ENCODE assay signal across 1 fruit fly cellular context in genomic region chrX:18367806-18368643, dm6.
TF ChIP-seq lines count a peak whose summit lies in the region.

No protein-coding gene starts in this region.

TF ChIP-seq in whole organism, embryonic, 481 proteins besides CTCF, POLR2A, EP300 and RAD21 (continued from another document and continues in another):
- TF ChIP-seq crol (GFP tag; IDR thresholded peaks at IDR 0.05; lab: Robert Waterston, UW): no peak
- peak; percentile 54 for TF ChIP-seq CG8944 (GFP tag; optimal IDR thresholded peaks at IDR 0.05; lab: Kevin White, UChicago)
- TF ChIP-seq Dp (GFP tag; optimal IDR thresholded peaks at IDR 0.05; lab: Kevin White, UChicago): no peak
- TF ChIP-seq C15 (GFP tag; IDR thresholded peaks at IDR 0.05; lab: Robert Waterston, UW): peak; percentile 77
- no peak for TF ChIP-seq CG16813 (GFP tag; IDR thresholded peaks at IDR 0.05; lab: Robert Waterston, UW; ENCODE audit: partially characterized antibody)
- TF ChIP-seq mld (GFP tag; IDR thresholded peaks at IDR 0.05; lab: Robert Waterston, UW; ENCODE audit: partially characterized antibody): no peak
- TF ChIP-seq CG2678 (tag; optimal IDR thresholded peaks at IDR 0.05; lab: Kevin White, UChicago): peak; percentile 78
- peak; percentile 7 for TF ChIP-seq D19B (GFP tag; optimal IDR thresholded peaks at IDR 0.05; lab: Kevin White, UChicago)
- peak; percentile 54 for TF ChIP-seq CG32772 (GFP tag; IDR thresholded peaks at IDR 0.05; lab: Robert Waterston, UW)
- TF ChIP-seq chinmo (GFP tag; IDR thresholded peaks at IDR 0.05; lab: Robert Waterston, UW; ENCODE audit: partially characterized antibody): no peak
- peak; percentile 26 for TF ChIP-seq CG31365 (tag; optimal IDR thresholded peaks at IDR 0.05; lab: Kevin White, UChicago)
- TF ChIP-seq wdn (GFP tag; IDR thresholded peaks at IDR 0.05; lab: Robert Waterston, UW): peak; percentile 80
- TF ChIP-seq CG12744 (GFP tag; optimal IDR thresholded peaks at IDR 0.05; lab: Kevin White, UChicago): no peak
- peak; percentile 38 for TF ChIP-seq Usf (GFP tag; optimal IDR thresholded peaks at IDR 0.05; lab: Kevin White, UChicago)
- peak; percentile 78 for TF ChIP-seq Antp (GFP tag; optimal IDR thresholded peaks at IDR 0.05; lab: Kevin White, UChicago)
- TF ChIP-seq bcd (GFP tag; optimal IDR thresholded peaks at IDR 0.05; lab: Kevin White, UChicago): peak; percentile 75
- TF ChIP-seq Ets97D (GFP tag; optimal IDR thresholded peaks at IDR 0.05; lab: Kevin White, UChicago): peak; percentile 1
- TF ChIP-seq CG17802 (tag; optimal IDR thresholded peaks at IDR 0.05; lab: Kevin White, UChicago): peak; percentile 45
- TF ChIP-seq CG10366 (GFP tag; IDR thresholded peaks at IDR 0.05; lab: Robert Waterston, UW): peak; percentile 81
- peak; percentile 84 for TF ChIP-seq CG1603 (tag; optimal IDR thresholded peaks at IDR 0.05; lab: Kevin White, UChicago)
- TF ChIP-seq GATAe (GFP tag; conservative IDR thresholded peaks at IDR 0.05; lab: Robert Waterston, UW): peak; percentile 91
- peak; percentile 59 for TF ChIP-seq E2f1 (GFP tag; IDR thresholded peaks at IDR 0.05; lab: Robert Waterston, UW)
- TF ChIP-seq tna (GFP tag; IDR thresholded peaks at IDR 0.05; lab: Robert Waterston, UW; ENCODE audit: partially characterized antibody): no peak
- TF ChIP-seq Ada2b (GFP tag; IDR thresholded peaks at IDR 0.05; lab: Robert Waterston, UW): peak; percentile 79
- TF ChIP-seq bab2 (GFP tag; optimal IDR thresholded peaks at IDR 0.05; lab: Kevin White, UChicago): peak; percentile 75
- TF ChIP-seq Dbx (GFP tag; IDR thresholded peaks at IDR 0.05; lab: Robert Waterston, UW): peak; percentile 91
- peak; percentile 67 for TF ChIP-seq CG6813 (GFP tag; optimal IDR thresholded peaks at IDR 0.05; lab: Kevin White, UChicago)
- no peak for TF ChIP-seq CG10565 (GFP tag; optimal IDR thresholded peaks at IDR 0.05; lab: Kevin White, UChicago)
- TF ChIP-seq Fer1 (GFP tag; optimal IDR thresholded peaks at IDR 0.05; lab: Kevin White, UChicago): peak; percentile 76
- no peak for TF ChIP-seq ftz-f1 (GFP tag; optimal IDR thresholded peaks at IDR 0.05; lab: Kevin White, UChicago)
- TF ChIP-seq B-H2 (GFP tag; optimal IDR thresholded peaks at IDR 0.05; lab: Kevin White, UChicago): peak; percentile 63
- peak; percentile 69; the same call in 2 of the 3 replicates for TF ChIP-seq gce (GFP tag; IDR thresholded peaks at IDR 0.05; lab: Robert Waterston, UW)
- no peak for TF ChIP-seq slou (GFP tag; optimal IDR thresholded peaks at IDR 0.05; lab: Kevin White, UChicago)
- no peak for TF ChIP-seq NC2α (GFP tag; optimal IDR thresholded peaks at IDR 0.05; lab: Kevin White, UChicago)
- TF ChIP-seq Bteb2 (GFP tag; optimal IDR thresholded peaks at IDR 0.05; lab: Kevin White, UChicago): peak; percentile 46
- TF ChIP-seq az2 (GFP tag; optimal IDR thresholded peaks at IDR 0.05; lab: Kevin White, UChicago): peak; percentile 55
- peak; percentile 46; the same call in 1 of the 2 replicates for TF ChIP-seq Adf1 (GFP tag; IDR thresholded peaks at IDR 0.05; lab: Robert Waterston, UW)
- peak; percentile 2 for TF ChIP-seq Vsx1 (GFP tag; optimal IDR thresholded peaks at IDR 0.05; lab: Kevin White, UChicago)
- TF ChIP-seq CG34422 (GFP tag; IDR thresholded peaks at IDR 0.05; lab: Robert Waterston, UW): peak; percentile 68; the same call in 1 of the 3 replicates
- peak; percentile 49 for TF ChIP-seq slp2 (GFP tag; optimal IDR thresholded peaks at IDR 0.05; lab: Kevin White, UChicago)
- TF ChIP-seq vvl (GFP tag; IDR thresholded peaks at IDR 0.05; lab: Robert Waterston, UW): peak; percentile 87
- peak; percentile 24 for TF ChIP-seq emc (GFP tag; optimal IDR thresholded peaks at IDR 0.05; lab: Kevin White, UChicago)
- TF ChIP-seq fd64A (GFP tag; optimal IDR thresholded peaks at IDR 0.05; lab: Kevin White, UChicago): no peak
- TF ChIP-seq Doc3 (GFP tag; IDR thresholded peaks at IDR 0.05; lab: Robert Waterston, UW; ENCODE audit: partially characterized antibody): no peak
- peak; percentile 71 for TF ChIP-seq grau (tag; optimal IDR thresholded peaks at IDR 0.05; lab: Kevin White, UChicago)
- TF ChIP-seq Pdp1 (GFP tag; optimal IDR thresholded peaks at IDR 0.05; lab: Kevin White, UChicago): peak; percentile 73 to 82
- TF ChIP-seq H15 (GFP tag; IDR thresholded peaks at IDR 0.05; lab: Robert Waterston, UW): peak; percentile 71
- peak in 2 of 3 experiments; percentile 8 to 15 for TF ChIP-seq lola (GFP tag; optimal IDR thresholded peaks at IDR 0.05; lab: Kevin White, UChicago)
- TF ChIP-seq CG8388 (GFP tag; optimal IDR thresholded peaks at IDR 0.05; lab: Kevin White, UChicago): peak; percentile 31
- TF ChIP-seq CG15269 (tag; optimal IDR thresholded peaks at IDR 0.05; lab: Kevin White, UChicago): peak; percentile 76
- TF ChIP-seq bowl (GFP tag; IDR thresholded peaks at IDR 0.05; lab: Robert Waterston, UW): peak; percentile 62
- peak; percentile 46 for TF ChIP-seq CG6689 (GFP tag; IDR thresholded peaks at IDR 0.05; lab: Robert Waterston, UW)
- peak; percentile 28; the same call in 1 of the 2 replicates for TF ChIP-seq CG14667 (GFP tag; IDR thresholded peaks at IDR 0.05; lab: Robert Waterston, UW)
- TF ChIP-seq hth (optimal IDR thresholded peaks at IDR 0.05; lab: Kevin White, UChicago): no peak
- TF ChIP-seq pan (optimal IDR thresholded peaks at IDR 0.05; lab: Kevin White, UChicago): no peak
- TF ChIP-seq pan (GFP tag; optimal IDR thresholded peaks at IDR 0.05 in 1 of 2, IDR thresholded peaks at IDR 0.05 in 1 of 2): peak in 1 of 2 experiments; percentile 74
- TF ChIP-seq CG17186 (GFP tag; optimal IDR thresholded peaks at IDR 0.05; lab: Kevin White, UChicago): no peak
- peak; percentile 72 for TF ChIP-seq CG18619 (GFP tag; optimal IDR thresholded peaks at IDR 0.05; lab: Kevin White, UChicago)
- no peak for TF ChIP-seq CG33557 (GFP tag; optimal IDR thresholded peaks at IDR 0.05; lab: Kevin White, UChicago)
- no peak for TF ChIP-seq Trl (optimal IDR thresholded peaks at IDR 0.05; lab: Kevin White, UChicago)
- TF ChIP-seq Trl (GFP tag; optimal IDR thresholded peaks at IDR 0.05; lab: Kevin White, UChicago): peak; percentile 72
- peak; percentile 72 for TF ChIP-seq CG34376 (GFP tag; optimal IDR thresholded peaks at IDR 0.05; lab: Kevin White, UChicago)
- no peak for TF ChIP-seq CG34224 (GFP tag; IDR thresholded peaks at IDR 0.05; lab: Robert Waterston, UW; ENCODE audit: partially characterized antibody)
- TF ChIP-seq zf30C (GFP tag; optimal IDR thresholded peaks at IDR 0.05; lab: Kevin White, UChicago): peak; percentile 88
- no peak for TF ChIP-seq nom (GFP tag; optimal IDR thresholded peaks at IDR 0.05; lab: Kevin White, UChicago)
- peak; percentile 73; the same call in 2 of the 3 replicates for TF ChIP-seq Optix (GFP tag; IDR thresholded peaks at IDR 0.05; lab: Robert Waterston, UW)
- no peak for TF ChIP-seq zen (tag; optimal IDR thresholded peaks at IDR 0.05; lab: Kevin White, UChicago)
- peak; percentile 61 for TF ChIP-seq CG1792 (GFP tag; optimal IDR thresholded peaks at IDR 0.05; lab: Kevin White, UChicago)
- peak; percentile 64 for TF ChIP-seq ttk (GFP tag; IDR thresholded peaks at IDR 0.05; lab: Robert Waterston, UW)
- TF ChIP-seq dm (GFP tag; optimal IDR thresholded peaks at IDR 0.05; lab: Kevin White, UChicago): no peak
- TF ChIP-seq YL-1 (GFP tag; optimal IDR thresholded peaks at IDR 0.05; lab: Kevin White, UChicago): no peak
- no peak for TF ChIP-seq trh (GFP tag; optimal IDR thresholded peaks at IDR 0.05; lab: Kevin White, UChicago)
- TF ChIP-seq dmrt11E (tag; optimal IDR thresholded peaks at IDR 0.05; lab: Kevin White, UChicago): no peak
- TF ChIP-seq CG11696 (GFP tag; IDR thresholded peaks at IDR 0.05; lab: Robert Waterston, UW): no peak
- no peak for TF ChIP-seq Dip2 (GFP tag; IDR thresholded peaks at IDR 0.05; lab: Robert Waterston, UW)
- TF ChIP-seq Rfx (GFP tag; IDR thresholded peaks at IDR 0.05; lab: Robert Waterston, UW): peak; percentile 92
- TF ChIP-seq p53 (GFP tag; optimal IDR thresholded peaks at IDR 0.05; lab: Kevin White, UChicago): peak; percentile 48
- TF ChIP-seq CG42726 (GFP tag; IDR thresholded peaks at IDR 0.05; lab: Robert Waterston, UW; ENCODE audit: partially characterized antibody): no peak
- TF ChIP-seq Med (GFP tag; lab: Kevin White, UChicago): peak; percentile 96
- TF ChIP-seq CG6854 (GFP tag; optimal IDR thresholded peaks at IDR 0.05; lab: Kevin White, UChicago): peak; percentile 63
- peak; percentile 80 for TF ChIP-seq Mrtf (GFP tag; IDR thresholded peaks at IDR 0.05; lab: Robert Waterston, UW)
- TF ChIP-seq CG17912 (GFP tag; optimal IDR thresholded peaks at IDR 0.05; lab: Kevin White, UChicago): no peak
- TF ChIP-seq gcm (GFP tag; optimal IDR thresholded peaks at IDR 0.05; lab: Kevin White, UChicago): no peak
- no peak for TF ChIP-seq Tbp (GFP tag; optimal IDR thresholded peaks at IDR 0.05; lab: Kevin White, UChicago)
- peak; percentile 17; the same call in 1 of the 2 replicates for TF ChIP-seq Doc2 (GFP tag; IDR thresholded peaks at IDR 0.05; lab: Robert Waterston, UW)
- TF ChIP-seq CG17361 (GFP tag; IDR thresholded peaks at IDR 0.05; lab: Robert Waterston, UW): peak; percentile 41; the same call in 1 of the 3 replicates
- TF ChIP-seq bsh (GFP tag; optimal IDR thresholded peaks at IDR 0.05; lab: Kevin White, UChicago): peak in 1 of 2 experiments; percentile 79
- peak; percentile 55 for TF ChIP-seq CG3995 (GFP tag; optimal IDR thresholded peaks at IDR 0.05; lab: Kevin White, UChicago)
- TF ChIP-seq sisA (GFP tag; IDR thresholded peaks at IDR 0.05; lab: Robert Waterston, UW): peak; percentile 75
- peak; percentile 57 for TF ChIP-seq kni (GFP tag; optimal IDR thresholded peaks at IDR 0.05; lab: Kevin White, UChicago)
- peak; percentile 45 for TF ChIP-seq CG33213 (GFP tag; optimal IDR thresholded peaks at IDR 0.05; lab: Kevin White, UChicago)
- peak; percentile 49; the same call in 1 of the 2 replicates for TF ChIP-seq Nf-YA (GFP tag; IDR thresholded peaks at IDR 0.05; lab: Robert Waterston, UW)
- no peak for TF ChIP-seq CG13287 (GFP tag; IDR thresholded peaks at IDR 0.05; lab: Robert Waterston, UW; ENCODE audit: partially characterized antibody)
- TF ChIP-seq bigmax (GFP tag; optimal IDR thresholded peaks at IDR 0.05; lab: Kevin White, UChicago): no peak
- no peak for TF ChIP-seq CG14965 (GFP tag; optimal IDR thresholded peaks at IDR 0.05; lab: Kevin White, UChicago; ENCODE audit: borderline replicate concordance)
- TF ChIP-seq Nf-YB (GFP tag; optimal IDR thresholded peaks at IDR 0.05; lab: Kevin White, UChicago): no peak
- peak; percentile 73 for TF ChIP-seq Ptx1 (GFP tag; IDR thresholded peaks at IDR 0.05; lab: Robert Waterston, UW)
- TF ChIP-seq Hr3 (GFP tag; optimal IDR thresholded peaks at IDR 0.05; lab: Kevin White, UChicago): peak; percentile 32
- peak; percentile 52 for TF ChIP-seq PHDP (tag; optimal IDR thresholded peaks at IDR 0.05; lab: Kevin White, UChicago)
- no peak for TF ChIP-seq CG4360 (GFP tag; IDR thresholded peaks at IDR 0.05; lab: Robert Waterston, UW)
- TF ChIP-seq CG9215 (GFP tag; IDR thresholded peaks at IDR 0.05; lab: Robert Waterston, UW): peak; percentile 70
- TF ChIP-seq CG8089 (GFP tag; optimal IDR thresholded peaks at IDR 0.05; lab: Kevin White, UChicago): peak; percentile 43
- no peak for TF ChIP-seq Mad (GFP tag; optimal IDR thresholded peaks at IDR 0.05; lab: Kevin White, UChicago)
- TF ChIP-seq sens (GFP tag; lab: Kevin White, UChicago): peak; percentile 80
- TF ChIP-seq CG7786 (GFP tag; optimal IDR thresholded peaks at IDR 0.05; lab: Kevin White, UChicago): peak; percentile 81
- TF ChIP-seq CG18764 (GFP tag; optimal IDR thresholded peaks at IDR 0.05; lab: Kevin White, UChicago): peak; percentile 1
- TF ChIP-seq CG7963 (GFP tag; IDR thresholded peaks at IDR 0.05; lab: Robert Waterston, UW; ENCODE audit: partially characterized antibody): no peak
- peak; percentile 46 for TF ChIP-seq tap (tag; optimal IDR thresholded peaks at IDR 0.05; lab: Kevin White, UChicago)
- TF ChIP-seq ato (GFP tag; IDR thresholded peaks at IDR 0.05; lab: Robert Waterston, UW; ENCODE audit: partially characterized antibody): no peak
- 0 out of 3 replicates have a peak, but pooled peaks have one; percentile 59 for TF ChIP-seq CG3726 (GFP tag; IDR thresholded peaks at IDR 0.05; lab: Robert Waterston, UW)
- TF ChIP-seq HmgD (GFP tag; optimal IDR thresholded peaks at IDR 0.05; lab: Kevin White, UChicago): peak; percentile 54
- no peak for TF ChIP-seq insv (GFP tag; optimal IDR thresholded peaks at IDR 0.05; lab: Kevin White, UChicago)
- peak; percentile 80 for TF ChIP-seq rib (GFP tag; IDR thresholded peaks at IDR 0.05; lab: Robert Waterston, UW)
- peak; percentile 89 for TF ChIP-seq CG2120 (GFP tag; optimal IDR thresholded peaks at IDR 0.05; lab: Kevin White, UChicago)
- TF ChIP-seq CG31224 (GFP tag; IDR thresholded peaks at IDR 0.05; lab: Robert Waterston, UW): peak; percentile 70
- no peak for TF ChIP-seq BEAF-32 (GFP tag; optimal IDR thresholded peaks at IDR 0.05; lab: Kevin White, UChicago)
- peak; percentile 86 for TF ChIP-seq Hey (tag; optimal IDR thresholded peaks at IDR 0.05; lab: Kevin White, UChicago)
- peak; percentile 88 for TF ChIP-seq exex (tag; optimal IDR thresholded peaks at IDR 0.05; lab: Kevin White, UChicago)
- no peak for TF ChIP-seq Hr39 (optimal IDR thresholded peaks at IDR 0.05; lab: Kevin White, UChicago)
- peak; percentile 60 for TF ChIP-seq onecut (GFP tag; IDR thresholded peaks at IDR 0.05; lab: Robert Waterston, UW)
- no peak for TF ChIP-seq twi (tag; optimal IDR thresholded peaks at IDR 0.05; lab: Kevin White, UChicago)
- TF ChIP-seq MTF-1 (GFP tag; optimal IDR thresholded peaks at IDR 0.05; lab: Kevin White, UChicago; ENCODE audit: borderline replicate concordance): peak; percentile 37
- TF ChIP-seq CG14441 (GFP tag; IDR thresholded peaks at IDR 0.05; lab: Robert Waterston, UW): peak; percentile 79
- peak; percentile 74 for TF ChIP-seq Drgx (GFP tag; IDR thresholded peaks at IDR 0.05; lab: Robert Waterston, UW)
- peak; percentile 82 for TF ChIP-seq Meics (GFP tag; optimal IDR thresholded peaks at IDR 0.05; lab: Kevin White, UChicago)
- TF ChIP-seq hbn (GFP tag; IDR thresholded peaks at IDR 0.05; lab: Robert Waterston, UW; ENCODE audit: partially characterized antibody): no peak
- no peak for TF ChIP-seq stwl (tag; optimal IDR thresholded peaks at IDR 0.05; lab: Kevin White, UChicago)
- TF ChIP-seq Deaf1 (tag; optimal IDR thresholded peaks at IDR 0.05; lab: Kevin White, UChicago): peak; percentile 45
- 0 out of 2 replicates have a peak, but pooled peaks have one; percentile 17 for TF ChIP-seq danr (GFP tag; IDR thresholded peaks at IDR 0.05; lab: Robert Waterston, UW)
- peak; percentile 87 for TF ChIP-seq sug (tag; optimal IDR thresholded peaks at IDR 0.05; lab: Kevin White, UChicago)
- peak; percentile 74 for TF ChIP-seq Xrp1 (GFP tag; IDR thresholded peaks at IDR 0.05; lab: Robert Waterston, UW)
